Worm (Caenorhabditis elegans) whole organism, L2 larva: Measurements from ENCODE around the gene Y69A2AR.18.

Source experiments
- R02D3.7 ChIP-seq: fragments of 150-350 bp; optimal IDR thresholded peaks from 2 replicates; lab custom pipeline; 2014; ENCODE audit warnings: missing biosample characterization, missing genetic modification characterization
- ZK546.5 ChIP-seq: sonication (generic microtip); optimal IDR thresholded peaks from 2 replicates; lab custom pipeline; 2017; ENCODE audit warnings: missing biosample characterization, missing genetic modification characterization
- ceh-82 ChIP-seq: fragments of 150-350 bp; optimal IDR thresholded peaks from 2 replicates; lab custom pipeline; 2014; ENCODE audit warnings: missing biosample characterization, missing genetic modification characterization
- elt-3 ChIP-seq: sonication (generic microtip); optimal IDR thresholded peaks from 2 replicates; lab custom pipeline; 2017; ENCODE audit warnings: missing biosample characterization, missing genetic modification characterization
- fos-1 ChIP-seq: fragments of 150-350 bp; optimal IDR thresholded peaks from 2 replicates; lab custom pipeline; 2014; ENCODE audit warnings: missing biosample characterization, missing genetic modification characterization
- nhr-11 ChIP-seq: fragments of 150-350 bp; optimal IDR thresholded peaks from 2 replicates; lab custom pipeline; 2014; ENCODE audit warnings: missing biosample characterization, missing genetic modification characterization
- nhr-23 ChIP-seq: fragments of 150-350 bp; optimal IDR thresholded peaks from 2 replicates; lab custom pipeline; 2014; ENCODE audit warnings: missing biosample characterization, missing genetic modification reagents, missing genetic modification characterization
- nhr-237 ChIP-seq: fragments of 150-350 bp; optimal IDR thresholded peaks from 2 replicates; lab custom pipeline; 2014; ENCODE audit warnings: missing biosample characterization, missing genetic modification characterization
- skn-1 ChIP-seq: sonication (generic microtip); optimal IDR thresholded peaks from 2 replicates; lab custom pipeline; 2017; ENCODE audit warnings: missing biosample characterization, missing genetic modification characterization
- unc-62 ChIP-seq: fragments of 150-350 bp; optimal IDR thresholded peaks from 2 replicates; lab custom pipeline; 2014; ENCODE audit warnings: missing biosample characterization, missing genetic modification reagents, missing genetic modification characterization

- TF ChIP-seq skn-1 (tag; lab: Kevin White, UChicago) (no peak), ZK546.5 (tag; lab: Kevin White, UChicago) (no peak), unc-62 (GFP tag; lab: Kevin White, UChicago) (no peak), nhr-237 (tag; lab: Kevin White, UChicago) (no peak), ceh-82 (no peak), nhr-23 (tag; lab: Kevin White, UChicago) (no peak), R02D3.7 (tag; lab: Kevin White, UChicago) (no peak), fos-1 (no peak), elt-3 (tag; lab: Kevin White, UChicago) (no peak), nhr-11 (tag; lab: Kevin White, UChicago) (no peak)
Observed at ce11 chrIV:2507824-2508223, 12.3 kb downstream of the Y69A2AR.18 start, which contains the start of gene Y69A2AR.22.
